Fruit fly (Drosophila melanogaster) whole organism, embryonic: ENCODE measurements around the gene RpS14a.
A peak's percentile ranks its signal among the peaks of the same experiment; 100 is the strongest.

ENCODE experiments used
- CG1024 ChIP-seq: fragments of 200-800 bp; sonication (Bioruptor generic); IDR thresholded peaks from 2 replicates; pipeline ENCODE4 v1.3.6; 2022; ENCODE audit warnings: missing biosample characterization, missing genetic modification characterization
- CG10462 ChIP-seq: fragments of 200-800 bp; sonication (Bioruptor generic); optimal IDR thresholded peaks from 2 replicates; lab custom pipeline; 2016; ENCODE audit warnings: missing biosample characterization, missing genetic modification characterization
- CG11504 ChIP-seq: fragments of 200-800 bp; sonication (Bioruptor generic); optimal IDR thresholded peaks from 3 replicates; lab custom pipeline; 2019; ENCODE audit warnings: missing biosample characterization, mild to moderate bottlenecking, missing genetic modification characterization, moderate library complexity
- CG13424 ChIP-seq: fragments of 200-800 bp; sonication (Bioruptor generic); optimal IDR thresholded peaks from 2 replicates; lab custom pipeline; 2019; ENCODE audit warnings: missing biosample characterization, mild to moderate bottlenecking, missing genetic modification characterization, moderate library complexity
- CG15269 ChIP-seq: fragments of 200-800 bp; sonication (Bioruptor generic); optimal IDR thresholded peaks from 2 replicates; lab custom pipeline; 2018; ENCODE audit warnings: missing biosample characterization, mild to moderate bottlenecking, missing genetic modification characterization, moderate library complexity
- CG17385 ChIP-seq: fragments of 200-800 bp; sonication (Bioruptor generic); optimal IDR thresholded peaks from 3 replicates; lab custom pipeline; 2018; ENCODE audit warnings: missing biosample characterization, mild to moderate bottlenecking, missing genetic modification characterization
- CG17802 ChIP-seq: fragments of 200-800 bp; sonication (Bioruptor generic); optimal IDR thresholded peaks from 2 replicates; lab custom pipeline; 2018; ENCODE audit warnings: missing biosample characterization, mild to moderate bottlenecking, missing genetic modification characterization, moderate library complexity
- CG1792 ChIP-seq: fragments of 200-800 bp; sonication (Bioruptor generic); optimal IDR thresholded peaks from 2 replicates; lab custom pipeline; 2016; ENCODE audit warnings: missing biosample characterization, missing genetic modification characterization
- CG2120 ChIP-seq: fragments of 200-800 bp; sonication (Bioruptor generic); optimal IDR thresholded peaks from 3 replicates; lab custom pipeline; 2016; ENCODE audit warnings: missing biosample characterization, missing genetic modification characterization
- CG2875 ChIP-seq: fragments of 200-800 bp; sonication (Bioruptor generic); optimal IDR thresholded peaks from 2 replicates; lab custom pipeline; 2017; ENCODE audit warnings: missing biosample characterization, mild to moderate bottlenecking, missing genetic modification characterization, missing genetic modification reagents
- CG30403 ChIP-seq: fragments of 200-800 bp; sonication (Bioruptor generic); optimal IDR thresholded peaks from 3 replicates; lab custom pipeline; 2016; ENCODE audit warnings: missing biosample characterization, missing genetic modification characterization
- CG31224 ChIP-seq: fragments of 200-800 bp; sonication (Bioruptor generic); IDR thresholded peaks from 2 replicates; pipeline ENCODE4 v1.3.6; 2022; ENCODE audit warnings: missing biosample characterization, missing genetic modification characterization
- CG32772 ChIP-seq: fragments of 200-800 bp; sonication (Bioruptor generic); IDR thresholded peaks from 2 replicates; pipeline ENCODE4 v1.3.6; 2022; ENCODE audit warnings: missing biosample characterization, missing genetic modification characterization
- CG3726 ChIP-seq: fragments of 200-800 bp; sonication (Bioruptor generic); IDR thresholded peaks from 3 replicates; pipeline ENCODE4, ENCODE4 v1.3.6; 2022; ENCODE audit warnings: missing biosample characterization, missing genetic modification characterization
- CG4282 ChIP-seq: fragments of 200-800 bp; sonication (Bioruptor generic); optimal IDR thresholded peaks from 2 replicates; lab custom pipeline; 2016; ENCODE audit warnings: missing biosample characterization, missing genetic modification characterization
- CG4617 ChIP-seq: fragments of 200-800 bp; sonication (Bioruptor generic); optimal IDR thresholded peaks from 3 replicates; lab custom pipeline; 2016; ENCODE audit warnings: missing biosample characterization, missing genetic modification characterization, borderline replicate concordance
- CG6683 ChIP-seq: fragments of 200-800 bp; sonication (Bioruptor generic); optimal IDR thresholded peaks from 2 replicates; lab custom pipeline; 2017; ENCODE audit warnings: missing biosample characterization, mild to moderate bottlenecking, missing genetic modification characterization, missing genetic modification reagents
- CG9817 ChIP-seq: fragments of 200-800 bp; sonication (Bioruptor generic); optimal IDR thresholded peaks from 2 replicates; lab custom pipeline; 2018; ENCODE audit warnings: missing biosample characterization, mild to moderate bottlenecking, missing genetic modification characterization, moderate library complexity
- Dp ChIP-seq: fragments of 200-800 bp; sonication (Bioruptor generic); optimal IDR thresholded peaks from 2 replicates; lab custom pipeline; 2018; ENCODE audit warnings: missing biosample characterization, mild to moderate bottlenecking, missing genetic modification characterization, moderate library complexity
- Eip74EF ChIP-seq, 2 experiments: fragments of 200-800 bp in 1 of 2; fragments of >200 bp in 1 of 2; sonication (Bioruptor generic) in 1 of 2; optimal IDR thresholded peaks; 2 replicates each; lab custom pipeline; 2017 to 2019; ENCODE audit warnings: missing biosample characterization in 2 of 2, missing genetic modification characterization in 2 of 2, mild to moderate bottlenecking in 1 of 2, moderate library complexity in 1 of 2
- HLH3B ChIP-seq: fragments of 200-800 bp; sonication (Bioruptor generic); IDR thresholded peaks from 2 replicates; pipeline ENCODE4 v1.3.6; 2022; ENCODE audit warnings: missing biosample characterization, missing genetic modification characterization
- Hr39 ChIP-seq: fragments of >200 bp; optimal IDR thresholded peaks from 2 replicates; lab custom pipeline; 2017
- Hr78 ChIP-seq, 2 experiments: fragments of 200-800 bp in 1 of 2; fragments of >200 bp in 1 of 2; sonication (Bioruptor generic) in 1 of 2; optimal IDR thresholded peaks; 2 replicates each; lab custom pipeline; 2017 to 2019; ENCODE audit warnings: missing biosample characterization in 2 of 2, missing genetic modification characterization in 2 of 2, mild to moderate bottlenecking in 1 of 2, moderate library complexity in 1 of 2
- MESR4 ChIP-seq: fragments of 200-800 bp; sonication (Bioruptor generic); optimal IDR thresholded peaks from 2 replicates; lab custom pipeline; 2018; ENCODE audit warnings: missing biosample characterization, mild to moderate bottlenecking, missing genetic modification characterization, moderate library complexity
- MTF-1 ChIP-seq: fragments of 200-800 bp; sonication (Bioruptor generic); optimal IDR thresholded peaks from 2 replicates; lab custom pipeline; 2018; ENCODE audit warnings: missing biosample characterization, mild to moderate bottlenecking, missing genetic modification characterization, borderline replicate concordance
- Pdp1 ChIP-seq, 2 experiments: fragments of 200-800 bp; sonication (Bioruptor generic); optimal IDR thresholded peaks; 3 replicates each; lab custom pipeline; 2016; ENCODE audit warnings: missing biosample characterization in 2 of 2, missing genetic modification characterization in 2 of 2, mild to moderate bottlenecking in 1 of 2, moderate library complexity in 1 of 2
- Sox102F ChIP-seq: fragments of 200-800 bp; sonication (Bioruptor generic); optimal IDR thresholded peaks from 2 replicates; lab custom pipeline; 2018; ENCODE audit warnings: missing biosample characterization, mild to moderate bottlenecking, missing genetic modification characterization, moderate library complexity
- Trl ChIP-seq, 3 experiments: fragments of >200 bp in 2 of 3; fragments of 200-800 bp in 1 of 3; sonication (Bioruptor generic) in 1 of 3; optimal IDR thresholded peaks; 2 replicates in 1 of 3; 3 replicates in 2 of 3; lab custom pipeline; 2016 to 2017; ENCODE audit warnings: missing biosample characterization in 1 of 3, missing genetic modification characterization in 1 of 3
- ac ChIP-seq: fragments of 200-800 bp; sonication (Bioruptor generic); optimal IDR thresholded peaks from 3 replicates; lab custom pipeline; 2017; ENCODE audit warnings: missing biosample characterization, mild to moderate bottlenecking, missing genetic modification characterization
- ara ChIP-seq: fragments of 200-800 bp; sonication (Bioruptor generic); IDR thresholded peaks from 2 replicates; pipeline ENCODE4 v1.3.6; 2022; ENCODE audit warnings: missing biosample characterization, missing genetic modification characterization
- bigmax ChIP-seq: fragments of 200-800 bp; sonication (Bioruptor generic); optimal IDR thresholded peaks from 2 replicates; lab custom pipeline; 2018; ENCODE audit warnings: missing biosample characterization, mild to moderate bottlenecking, missing genetic modification characterization
- dan ChIP-seq: fragments of 200-800 bp; sonication (Bioruptor generic); IDR thresholded peaks from 2 replicates; pipeline ENCODE4 v1.3.6; 2022; ENCODE audit warnings: missing biosample characterization, missing genetic modification characterization
- en ChIP-seq: fragments of 200-800 bp; sonication (Bioruptor generic); optimal IDR thresholded peaks from 2 replicates; lab custom pipeline; 2016; ENCODE audit warnings: missing biosample characterization, missing genetic modification characterization
- fd96Cb ChIP-seq: fragments of 200-800 bp; sonication (Bioruptor generic); optimal IDR thresholded peaks from 2 replicates; lab custom pipeline; 2018; ENCODE audit warnings: missing biosample characterization, mild to moderate bottlenecking, missing genetic modification characterization, moderate library complexity
- ham ChIP-seq: fragments of 200-800 bp; sonication (Bioruptor generic); IDR thresholded peaks from 2 replicates; pipeline ENCODE4 v1.3.6; 2022; ENCODE audit warnings: missing biosample characterization, missing genetic modification characterization
- hkb ChIP-seq, 2 experiments: fragments of 200-800 bp in 1 of 2; fragments of >200 bp in 1 of 2; sonication (Bioruptor generic) in 1 of 2; IDR thresholded peaks in 1 of 2; optimal IDR thresholded peaks in 1 of 2; 2 replicates each; pipeline versions ENCODE4 v1.3.6 to Lab custom; 2017 to 2022; ENCODE audit warnings: missing biosample characterization in 1 of 2, missing genetic modification characterization in 1 of 2
- lilli ChIP-seq: fragments of 200-800 bp; sonication (Bioruptor generic); optimal IDR thresholded peaks from 3 replicates; lab custom pipeline; 2016; ENCODE audit warnings: missing biosample characterization, missing genetic modification characterization
- lola ChIP-seq, 3 experiments: fragments of >200 bp in 2 of 3; fragments of 200-800 bp in 1 of 3; sonication (Bioruptor generic) in 1 of 3; optimal IDR thresholded peaks; 2 replicates each; lab custom pipeline; 2017 to 2019; ENCODE audit warnings: missing biosample characterization in 3 of 3, missing genetic modification characterization in 3 of 3, mild to moderate bottlenecking in 1 of 3, moderate library complexity in 1 of 3
- nmo ChIP-seq: fragments of 200-800 bp; sonication (Bioruptor generic); optimal IDR thresholded peaks from 2 replicates; lab custom pipeline; 2018; ENCODE audit warnings: missing biosample characterization, mild to moderate bottlenecking, missing genetic modification characterization, moderate library complexity
- oc ChIP-seq: fragments of 200-800 bp; sonication (Bioruptor generic); optimal IDR thresholded peaks from 2 replicates; lab custom pipeline; 2018; ENCODE audit warnings: missing biosample characterization, mild to moderate bottlenecking, missing genetic modification characterization, moderate library complexity
- sd ChIP-seq: fragments of 200-800 bp; sonication (Bioruptor generic); optimal IDR thresholded peaks from 3 replicates; lab custom pipeline; 2018; ENCODE audit warnings: missing biosample characterization, mild to moderate bottlenecking, missing genetic modification characterization, moderate library complexity
- so ChIP-seq: fragments of 200-800 bp; sonication (Bioruptor generic); IDR thresholded peaks from 3 replicates; pipeline ENCODE4 v1.3.6; 2022; ENCODE audit warnings: missing biosample characterization, missing genetic modification characterization
- sob ChIP-seq: fragments of 200-800 bp; sonication (Bioruptor generic); IDR thresholded peaks from 2 replicates; pipeline ENCODE4 v1.3.6; 2022; ENCODE audit warnings: missing biosample characterization, missing genetic modification characterization
- ssp ChIP-seq: fragments of 200-800 bp; sonication (Bioruptor generic); IDR thresholded peaks from 2 replicates; pipeline ENCODE4 v1.3.6; 2022; ENCODE audit warnings: missing biosample characterization, missing genetic modification characterization
- stc ChIP-seq: fragments of 200-800 bp; sonication (Bioruptor generic); IDR thresholded peaks from 2 replicates; pipeline ENCODE4 v1.3.6; 2022; ENCODE audit warnings: missing biosample characterization, missing genetic modification characterization
- unpg ChIP-seq: fragments of 200-800 bp; sonication (Bioruptor generic); optimal IDR thresholded peaks from 3 replicates; lab custom pipeline; 2018; ENCODE audit warnings: missing biosample characterization, mild to moderate bottlenecking, missing genetic modification characterization, moderate library complexity
- zen ChIP-seq: fragments of 200-800 bp; sonication (Bioruptor generic); optimal IDR thresholded peaks from 3 replicates; lab custom pipeline; 2018; ENCODE audit warnings: missing biosample characterization, mild to moderate bottlenecking, missing genetic modification characterization, moderate library complexity

RpS14a gene

dm6 chrX:7972363-7972942 is 38.9 kb downstream of the RpS14a start (continued):
- TF ChIP-seq CG30403 (GFP tag; lab: Kevin White, UChicago) (peak; percentile 86), Dp (no peak), ssp (GFP tag; lab: Robert Waterston, UW) (peak; percentile 78), CG1792 (peak; percentile 34), ac (GFP tag; lab: Kevin White, UChicago) (peak; percentile 12), CG2875 (GFP tag; lab: Kevin White, UChicago) (peak; percentile 87), CG11504 (tag; lab: Kevin White, UChicago) (peak; percentile 92), CG17802 (peak; percentile 71), Hr39 (lab: Kevin White, UChicago) (no peak), ham (0 out of 2 replicates have a peak, but pooled peaks have one; percentile 34), Hr78 (GFP tag; optimal IDR thresholded peaks at IDR 0.05; lab: Kevin White, UChicago) (peak in 1 of 2 experiments; percentile 68), zen (peak; percentile 81), CG1024 (peak; percentile 78), oc (tag; lab: Kevin White, UChicago) (peak; percentile 88), CG6683 (GFP tag; lab: Kevin White, UChicago) (peak; percentile 73), CG3726 (GFP tag; lab: Robert Waterston, UW) (peak; percentile 89), stc (GFP tag; lab: Robert Waterston, UW) (peak; percentile 89), sd (peak; percentile 65), sob (GFP tag; lab: Robert Waterston, UW) (peak; percentile 88), HLH3B (GFP tag; lab: Robert Waterston, UW) (peak; percentile 91), hkb (optimal IDR thresholded peaks at IDR 0.05; lab: Kevin White, UChicago) (no peak), hkb (GFP tag; IDR thresholded peaks at IDR 0.05; lab: Robert Waterston, UW) (peak; percentile 92), ara (GFP tag; lab: Robert Waterston, UW) (peak; percentile 94), lola (GFP tag; optimal IDR thresholded peaks at IDR 0.05; lab: Kevin White, UChicago) (peak in 1 of 3 experiments; percentile 85), Trl (optimal IDR thresholded peaks at IDR 0.05; lab: Kevin White, UChicago) (no peak), Trl (GFP tag; optimal IDR thresholded peaks at IDR 0.05; lab: Kevin White, UChicago) (peak; percentile 56), CG9817 (tag; lab: Kevin White, UChicago) (peak; percentile 74), CG2120 (GFP tag; lab: Kevin White, UChicago) (peak; percentile 74), CG31224 (GFP tag; lab: Robert Waterston, UW) (peak; percentile 63), CG10462 (GFP tag; lab: Kevin White, UChicago) (peak; percentile 68), CG17385 (GFP tag; lab: Kevin White, UChicago) (peak; percentile 84), Sox102F (GFP tag; lab: Kevin White, UChicago) (peak; percentile 91), CG4617 (GFP tag; lab: Kevin White, UChicago) (peak; percentile 42), unpg (GFP tag; lab: Kevin White, UChicago) (peak; percentile 93), en (GFP tag; lab: Kevin White, UChicago) (peak; percentile 22), MTF-1 (GFP tag; lab: Kevin White, UChicago) (peak; percentile 83), MESR4 (GFP tag; lab: Kevin White, UChicago) (peak; percentile 22), CG15269 (peak; percentile 87), dan (peak; percentile 70), CG32772 (GFP tag; lab: Robert Waterston, UW) (peak; percentile 88), so (GFP tag; lab: Robert Waterston, UW) (peak; percentile 92), Eip74EF (GFP tag; optimal IDR thresholded peaks at IDR 0.05; lab: Kevin White, UChicago) (peak in 1 of 2 experiments; percentile 82), CG13424 (tag; lab: Kevin White, UChicago) (peak; percentile 87), CG4282 (no peak), bigmax (GFP tag; lab: Kevin White, UChicago) (no peak), Pdp1 (GFP tag; optimal IDR thresholded peaks at IDR 0.05; lab: Kevin White, UChicago) (peak; percentile 67 to 78), nmo (GFP tag; lab: Kevin White, UChicago) (peak; percentile 93), fd96Cb (tag; lab: Kevin White, UChicago) (peak; percentile 89), lilli (GFP tag; lab: Kevin White, UChicago) (peak; percentile 79)
